Worm (Caenorhabditis elegans) whole organism, L1 larva: ENCODE data around the gene acs-21.

ENCODE experiments used
- F16B12.6 ChIP-seq: fragments of 150-350 bp; optimal IDR thresholded peaks from 2 replicates; lab custom pipeline; 2014; ENCODE audit warnings: missing biosample characterization, missing genetic modification characterization
- aha-1 ChIP-seq: fragments of 150-350 bp; optimal IDR thresholded peaks from 2 replicates; lab custom pipeline; 2014; ENCODE audit warnings: missing biosample characterization, missing genetic modification characterization
- alr-1 ChIP-seq: fragments of 200-800 bp; sonication (Bioruptor generic); optimal IDR thresholded peaks from 2 replicates; lab custom pipeline; 2018; ENCODE audit warnings: borderline replicate concordance, mild to moderate bottlenecking, missing genetic modification characterization, missing compliant biosample characterization
- aly-2 ChIP-seq: fragments of 150-350 bp; optimal IDR thresholded peaks from 2 replicates; lab custom pipeline; 2014; ENCODE audit warnings: missing biosample characterization, missing genetic modification characterization
- dsc-1 ChIP-seq: sonication (generic microtip); optimal IDR thresholded peaks from 2 replicates; lab custom pipeline; 2016; ENCODE audit warnings: mild to moderate bottlenecking, missing genetic modification characterization, missing compliant biosample characterization
- lin-35 ChIP-seq, 2 experiments: fragments of 150-350 bp; optimal IDR thresholded peaks; 2 replicates each; lab custom pipeline; 2014; ENCODE audit warnings: missing biosample characterization in 2 of 2, missing genetic modification characterization in 2 of 2, missing genetic modification reagents in 2 of 2
- lin-39 ChIP-seq: fragments of 150-350 bp; optimal IDR thresholded peaks from 2 replicates; lab custom pipeline; 2014; ENCODE audit warnings: missing biosample characterization, missing genetic modification reagents, missing genetic modification characterization
- lir-3 ChIP-seq: sonication (generic microtip); optimal IDR thresholded peaks from 2 replicates; lab custom pipeline; 2016; ENCODE audit warnings: mild to moderate bottlenecking, missing genetic modification characterization, moderate library complexity, missing compliant biosample characterization; ENCODE audit not compliant: poor library complexity
- nhr-90 ChIP-seq: sonication (generic microtip); optimal IDR thresholded peaks from 2 replicates; lab custom pipeline; 2016; ENCODE audit warnings: mild to moderate bottlenecking, missing genetic modification characterization, missing compliant biosample characterization; ENCODE audit not compliant: poor library complexity
- pag-3 ChIP-seq: sonication (generic microtip); optimal IDR thresholded peaks from 2 replicates; lab custom pipeline; 2017; ENCODE audit warnings: missing genetic modification characterization, mild to moderate bottlenecking, missing compliant biosample characterization, antibody characterized with exemption, borderline replicate concordance; ENCODE audit not compliant: insufficient read depth
- snpc-4 ChIP-seq: fragments of 150-350 bp; optimal IDR thresholded peaks from 2 replicates; lab custom pipeline; 2014; ENCODE audit warnings: missing biosample characterization, missing genetic modification characterization
- sptf-1 ChIP-seq: fragments of 150-350 bp; optimal IDR thresholded peaks from 2 replicates; lab custom pipeline; 2014; ENCODE audit warnings: missing biosample characterization, missing genetic modification characterization
- unc-62 ChIP-seq: fragments of 150-350 bp; optimal IDR thresholded peaks from 2 replicates; lab custom pipeline; 2014; ENCODE audit warnings: missing biosample characterization, missing genetic modification reagents, missing genetic modification characterization
- ztf-11 ChIP-seq, 2 experiments: sonication (generic microtip); optimal IDR thresholded peaks; 2 replicates each; lab custom pipeline; 2016 to 2017; ENCODE audit warnings: missing genetic modification characterization in 2 of 2, missing biosample characterization in 1 of 2, missing compliant biosample characterization in 1 of 2

- TF ChIP-seq nhr-90 (tag; lab: Kevin White, UChicago) (no peak), ztf-11 (tag; optimal IDR thresholded peaks at IDR 0.05; lab: Kevin White, UChicago) (no peak), F16B12.6 (no peak), lin-39 (tag; lab: Kevin White, UChicago) (no peak), dsc-1 (tag; lab: Kevin White, UChicago) (no peak), pag-3 (tag; lab: Kevin White, UChicago) (no peak), snpc-4 (tag; lab: Kevin White, UChicago) (no peak), aly-2 (tag; lab: Kevin White, UChicago) (no peak), aha-1 (tag; lab: Kevin White, UChicago) (no peak), alr-1 (tag; lab: Kevin White, UChicago) (no peak), unc-62 (GFP tag; lab: Kevin White, UChicago) (no peak), lin-35 (GFP tag; optimal IDR thresholded peaks at IDR 0.05; lab: Kevin White, UChicago) (no peak), sptf-1 (no peak), lir-3 (tag; lab: Kevin White, UChicago) (no peak)
Observed at ce11 chrV:3080792-3081191, 8.1 kb upstream of the acs-21 start, which contains the start of gene srt-5.
